Worm (Caenorhabditis elegans) whole organism, L4/young adult: ENCODE results near the gene asns-1.

Experiments
- W03F9.2 ChIP-seq: fragments of 150-350 bp; optimal IDR thresholded peaks from 2 replicates; lab custom pipeline; 2014; ENCODE audit warnings: missing biosample characterization, missing genetic modification characterization
- dao-5 ChIP-seq: sonication (generic microtip); optimal IDR thresholded peaks from 2 replicates; lab custom pipeline; 2016; ENCODE audit warnings: missing genotype, missing genetic modification characterization, moderate library complexity, missing compliant biosample characterization
- him-1 ChIP-seq: sonication (generic microtip); optimal IDR thresholded peaks from 2 replicates; lab custom pipeline; 2016; ENCODE audit warnings: missing genotype, missing genetic modification reagents, missing genetic modification characterization, missing compliant biosample characterization

ce11 chrV:8507324-8507723, 38.6 kb upstream of the asns-1 start, which contains the start of gene ZK994.6:
- TF ChIP-seq him-1 (tag; lab: Kevin White, UChicago) (no peak), dao-5 (tag; lab: Kevin White, UChicago) (no peak), W03F9.2 (no peak)
